Worm (Caenorhabditis elegans): ENCODE measurements around the gene B0303.11.

B0303.11 gene

ce11 chrIII:8689655-8690054 is 20.6 kb downstream of the B0303.11 start, which contains the start of gene B0303.4 (continued):
- peak; percentile 65 for TF ChIP-seq mes-2 (tag; optimal IDR thresholded peaks at IDR 0.05; ENCODE audit: poor library complexity, severe bottlenecking)
- 0 out of 2 replicates have a peak, but pooled peaks have one; percentile 28 for TF ChIP-seq lin-38 (GFP tag; IDR thresholded peaks at IDR 0.05)
- TF ChIP-seq mep-1 (tag; optimal IDR thresholded peaks at IDR 0.05): peak; percentile 82
- TF ChIP-seq hlh-30 (tag; optimal IDR thresholded peaks at IDR 0.05; ENCODE audit: insufficient read depth): peak; percentile 90
- peak in 1 of 2 experiments; percentile 78 for TF ChIP-seq lsy-2 (tag; optimal IDR thresholded peaks at IDR 0.05)
- no peak for TF ChIP-seq lin-1 (GFP tag; IDR thresholded peaks at IDR 0.05)
- peak; percentile 47 for TF ChIP-seq ceh-28 (tag; optimal IDR thresholded peaks at IDR 0.05)

- no peak for TF ChIP-seq daf-16 (GFP tag; optimal IDR thresholded peaks at IDR 0.05)
- TF ChIP-seq daf-16 (tag; optimal IDR thresholded peaks at IDR 0.05): no peak
- TF ChIP-seq unc-130 (GFP tag; optimal IDR thresholded peaks at IDR 0.05): peak; percentile 45
- no peak for TF ChIP-seq T20F7.1 (GFP tag; optimal IDR thresholded peaks at IDR 0.05)
Measured at ce11 chrIII:8689143-8689542, 21.1 kb downstream of the B0303.11 start.

DNA sequence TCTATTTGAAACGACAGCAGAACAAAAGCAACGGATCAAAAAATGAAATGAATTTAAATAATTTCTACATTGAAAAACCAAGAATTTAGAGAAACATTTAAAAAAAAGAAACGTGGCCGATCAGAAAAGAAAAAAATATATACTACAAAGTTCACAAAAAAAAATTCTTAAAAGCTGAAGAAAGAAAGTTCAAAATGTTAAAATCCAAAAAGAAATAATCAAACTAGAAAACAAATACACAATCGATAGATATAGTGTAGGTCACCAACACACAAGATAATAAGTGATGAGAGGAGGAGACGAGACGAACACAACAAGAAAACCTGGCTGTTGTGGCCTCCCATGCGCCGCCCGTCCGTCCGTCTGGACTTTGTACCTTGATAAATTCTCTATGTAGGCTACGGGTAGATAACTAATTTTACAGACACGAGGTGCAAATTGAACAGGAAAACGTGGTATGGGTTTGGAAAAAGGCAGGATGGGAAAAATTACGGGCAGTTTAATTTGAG is 21.7 kb downstream of the B0303.11 start, which contains the start of gene hadb-1:
Gene hadb-1, minus strand, starts transcription at position 51 of the 509 bp plus-strand sequence.
- TF ChIP-seq ztf-11 (tag; optimal IDR thresholded peaks at IDR 0.05): no peak
- no peak for TF ChIP-seq unc-62 (GFP tag; optimal IDR thresholded peaks at IDR 0.05 in 1 of 2)
- no peak for TF ChIP-seq unc-62 (tag; optimal IDR thresholded peaks at IDR 0.05)
- TF ChIP-seq ceh-28 (tag; optimal IDR thresholded peaks at IDR 0.05): peak; percentile 25
- TF ChIP-seq hmg-1.1 (GFP tag; IDR thresholded peaks at IDR 0.05): no peak
- no peak for TF ChIP-seq daf-16 (GFP tag; optimal IDR thresholded peaks at IDR 0.05)
- peak; percentile 77 for TF ChIP-seq daf-16 (tag; optimal IDR thresholded peaks at IDR 0.05)
- TF ChIP-seq aha-1 (tag): no peak
- no peak for TF ChIP-seq nhr-48 (tag; optimal IDR thresholded peaks at IDR 0.05)
- TF ChIP-seq dve-1 (tag; optimal IDR thresholded peaks at IDR 0.05; ENCODE audit: insufficient read depth): peak; percentile 71
- TF ChIP-seq lin-1 (GFP tag; IDR thresholded peaks at IDR 0.05): no peak
- no peak for TF ChIP-seq lsy-2 (tag; optimal IDR thresholded peaks at IDR 0.05)
- TF ChIP-seq unc-39 (tag; optimal IDR thresholded peaks at IDR 0.05): no peak
- TF ChIP-seq hlh-11 (tag; optimal IDR thresholded peaks at IDR 0.05): peak; percentile 79
- TF ChIP-seq mep-1 (tag; optimal IDR thresholded peaks at IDR 0.05): peak; percentile 65
- TF ChIP-seq dmd-6 (GFP tag; IDR thresholded peaks at IDR 0.05): peak; percentile 49
- no peak for TF ChIP-seq ceh-44 (GFP tag; IDR thresholded peaks at IDR 0.05)
- TF ChIP-seq nhr-28 (tag; optimal IDR thresholded peaks at IDR 0.05): peak; percentile 96
- TF ChIP-seq tag-97 (GFP tag; IDR thresholded peaks at IDR 0.05): no peak
- no peak for TF ChIP-seq R02D3.7 (tag; optimal IDR thresholded peaks at IDR 0.05)
- no peak for TF ChIP-seq pha-4 (GFP tag; IDR thresholded peaks at IDR 0.05)
- TF ChIP-seq pha-4 (tag; optimal IDR thresholded peaks at IDR 0.05): no peak
- TF ChIP-seq T20F7.1 (GFP tag; optimal IDR thresholded peaks at IDR 0.05): peak; percentile 37
- peak; percentile 89 for TF ChIP-seq mxl-3 (GFP tag; optimal IDR thresholded peaks at IDR 0.05)
- no peak for TF ChIP-seq ceh-32 (tag; optimal IDR thresholded peaks at IDR 0.05; ENCODE audit: poor library complexity)
- TF ChIP-seq zip-11 (GFP tag; IDR thresholded peaks at IDR 0.05): no peak
- no peak for TF ChIP-seq mes-2 (tag; optimal IDR thresholded peaks at IDR 0.05; ENCODE audit: poor library complexity, severe bottlenecking)
- TF ChIP-seq sdz-12 (GFP tag; optimal IDR thresholded peaks at IDR 0.05): no peak
- no peak for TF ChIP-seq jun-1 (tag; optimal IDR thresholded peaks at IDR 0.05)
- no peak for TF ChIP-seq duxl-1 (tag; optimal IDR thresholded peaks at IDR 0.05; ENCODE audit: poor library complexity)
- peak; percentile 81 for TF ChIP-seq hlh-30 (tag; optimal IDR thresholded peaks at IDR 0.05; ENCODE audit: insufficient read depth)
- no peak for TF ChIP-seq nhr-111 (GFP tag; optimal IDR thresholded peaks at IDR 0.05)
- TF ChIP-seq ama-1 (optimal IDR thresholded peaks at IDR 0.05): no peak
- TF ChIP-seq tra-1 (GFP tag; IDR thresholded peaks at IDR 0.05): 0 out of 2 replicates have a peak, but pooled peaks have one; percentile 40
- 0 out of 2 replicates have a peak, but pooled peaks have one; percentile 7 for TF ChIP-seq zfp-3 (GFP tag; conservative IDR thresholded peaks at IDR 0.05)
- peak; percentile 82 for TF ChIP-seq nhr-11 (tag; optimal IDR thresholded peaks at IDR 0.05)
- TF ChIP-seq mdl-1 (tag; optimal IDR thresholded peaks at IDR 0.05): peak in 1 of 2 experiments; percentile 68
- TF ChIP-seq madf-9 (GFP tag; conservative IDR thresholded peaks at IDR 0.05): no peak
- TF ChIP-seq lin-15B (tag; optimal IDR thresholded peaks at IDR 0.05): no peak
- no peak for TF ChIP-seq dpl-1 (GFP tag; optimal IDR thresholded peaks at IDR 0.05)
- no peak for TF ChIP-seq F10B5.3 (tag; optimal IDR thresholded peaks at IDR 0.05)
- no peak for TF ChIP-seq F37D6.2 (tag; optimal IDR thresholded peaks at IDR 0.05)
- no peak for TF ChIP-seq dmd-8 (GFP tag; IDR thresholded peaks at IDR 0.05)

Measured in whole organism, L4 larva.